Fruit fly (Drosophila melanogaster) S2 (cell line): ENCODE measurements around the gene Cht7.

Source experiments
- CG8478 ChIP-seq: fragments of >200 bp; optimal IDR thresholded peaks from 2 replicates; lab custom pipeline; 2018
- CTCF ChIP-seq, 2 experiments: fragments of >200 bp; optimal IDR thresholded peaks; 2 replicates each; lab custom pipeline; 2018

The Cht7 gene

dm6 chr3L:3052110-3052871, 54.5 kb downstream of the Cht7 start, which contains the start of gene CG1271:
Gene CG1271 (plus strand): TSS chr3L:3052514.
- peak; percentile 6 to 39 for TF ChIP-seq CTCF (optimal IDR thresholded peaks at IDR 0.05; lab: Kevin White, UChicago)
- no peak for TF ChIP-seq CG8478 (lab: Kevin White, UChicago)

dm6 chr3L:3050185-3050584, 56.6 kb downstream of the Cht7 start, which contains the start of gene CG32485:
Gene CG32485 (plus strand): TSS chr3L:3050323.
- TF ChIP-seq CG8478 (lab: Kevin White, UChicago), result no peak

- TF ChIP-seq CTCF (optimal IDR thresholded peaks at IDR 0.05; lab: Kevin White, UChicago) (no peak), CG8478 (lab: Kevin White, UChicago) (no peak)
Observed at dm6 chr3L:3048647-3049046, 58.1 kb downstream of the Cht7 start.

- no peak for TF ChIP-seq CG8478 (lab: Kevin White, UChicago)
- TF ChIP-seq CTCF (optimal IDR thresholded peaks at IDR 0.05; lab: Kevin White, UChicago), result no peak
Observed at dm6 chr3L:3046325-3047156, 60.2 kb downstream of the Cht7 start, which contains the start of the genes scramb2 and Sk2. Gene scramb2 (minus strand): TSS chr3L:3046812. Gene Sk2 (plus strand): TSS chr3L:3047087.

dm6 chr3L:3045256-3045743, 61.5 kb downstream of the Cht7 start:
- no peak for TF ChIP-seq CTCF (optimal IDR thresholded peaks at IDR 0.05; lab: Kevin White, UChicago)
- no peak for TF ChIP-seq CG8478 (lab: Kevin White, UChicago)

- TF ChIP-seq CG8478 (lab: Kevin White, UChicago), result no peak
Observed at dm6 chr3L:3042150-3043049, 64.4 kb downstream of the Cht7 start, which contains the start of gene Prx4. Gene Prx4 (plus strand): TSS chr3L:3042359.
